Worm (Caenorhabditis elegans) whole organism, L2 larva: ENCODE results near the gene txdc-9.

ENCODE experiments used
- C34F6.9 ChIP-seq: fragments of 150-350 bp; optimal IDR thresholded peaks from 2 replicates; lab custom pipeline; 2014; ENCODE audit warnings: missing biosample characterization, missing genetic modification characterization
- F13H6.1 ChIP-seq: sonication (generic microtip); optimal IDR thresholded peaks from 2 replicates; lab custom pipeline; 2016; ENCODE audit warnings: missing genetic modification characterization, missing compliant biosample characterization
- alr-1 ChIP-seq: fragments of 150-350 bp; optimal IDR thresholded peaks from 2 replicates; lab custom pipeline; 2014; ENCODE audit warnings: missing biosample characterization, missing genetic modification characterization
- crh-2 ChIP-seq: sonication (generic microtip); optimal IDR thresholded peaks from 2 replicates; lab custom pipeline; 2017; ENCODE audit warnings: missing biosample characterization, missing genetic modification characterization
- egl-27 ChIP-seq: sonication (generic microtip); optimal IDR thresholded peaks from 3 replicates; lab custom pipeline; 2017; ENCODE audit warnings: missing biosample characterization, missing genetic modification reagents, missing genetic modification characterization
- gmeb-1 ChIP-seq: fragments of 150-350 bp; optimal IDR thresholded peaks from 2 replicates; lab custom pipeline; 2014; ENCODE audit warnings: missing biosample characterization, missing genetic modification characterization
- lin-39 ChIP-seq: fragments of 150-350 bp; optimal IDR thresholded peaks from 2 replicates; lab custom pipeline; 2014; ENCODE audit warnings: missing biosample characterization, missing genetic modification reagents, missing genetic modification characterization
- mab-5 ChIP-seq: fragments of 150-350 bp; optimal IDR thresholded peaks from 2 replicates; lab custom pipeline; 2014; ENCODE audit warnings: missing biosample characterization, missing genetic modification characterization
- mdl-1 ChIP-seq, 2 experiments: fragments of 150-350 bp in 1 of 2; sonication (generic microtip) in 1 of 2; optimal IDR thresholded peaks; 2 replicates each; lab custom pipeline; 2017; ENCODE audit warnings: missing biosample characterization in 2 of 2, missing genetic modification characterization in 2 of 2
- nhr-11 ChIP-seq: fragments of 150-350 bp; optimal IDR thresholded peaks from 2 replicates; lab custom pipeline; 2014; ENCODE audit warnings: missing biosample characterization, missing genetic modification characterization
- unc-39 ChIP-seq: fragments of 150-350 bp; optimal IDR thresholded peaks from 2 replicates; lab custom pipeline; 2014; ENCODE audit warnings: missing biosample characterization, missing genetic modification characterization
- unc-62 ChIP-seq: fragments of 150-350 bp; optimal IDR thresholded peaks from 2 replicates; lab custom pipeline; 2014; ENCODE audit warnings: missing biosample characterization, missing genetic modification reagents, missing genetic modification characterization
- ztf-11 ChIP-seq: sonication (generic microtip); optimal IDR thresholded peaks from 2 replicates; lab custom pipeline; 2017; ENCODE audit warnings: missing biosample characterization, missing genetic modification characterization
- ztf-4 ChIP-seq: fragments of 150-350 bp; optimal IDR thresholded peaks from 2 replicates; lab custom pipeline; 2014; ENCODE audit warnings: missing biosample characterization, missing genetic modification characterization

- no peak for TF ChIP-seq alr-1
- no peak for TF ChIP-seq C34F6.9 (tag; lab: Kevin White, UChicago)
- TF ChIP-seq egl-27 (tag; lab: Kevin White, UChicago), result no peak
- no peak for TF ChIP-seq ztf-11
- no peak for TF ChIP-seq lin-39
- TF ChIP-seq crh-2 (tag; lab: Kevin White, UChicago), result no peak
- no peak for TF ChIP-seq nhr-11 (tag; lab: Kevin White, UChicago)
- no peak for TF ChIP-seq gmeb-1 (tag; lab: Kevin White, UChicago)
- no peak for TF ChIP-seq mab-5 (tag; lab: Kevin White, UChicago)
- TF ChIP-seq mdl-1 (tag; optimal IDR thresholded peaks at IDR 0.05; lab: Kevin White, UChicago), result no peak
- no peak for TF ChIP-seq unc-39 (tag; lab: Kevin White, UChicago)
- no peak for TF ChIP-seq ztf-4 (tag; lab: Kevin White, UChicago)
- no peak for TF ChIP-seq F13H6.1
- no peak for TF ChIP-seq unc-62
These were observed 32.6 kb upstream of the txdc-9 start for ce11 chrIII:6399424-6399823.
